Worm (Caenorhabditis elegans): Measurements from ENCODE around the gene C06C6.9.

ce11 chrV:15982733-15983344 lies 13.7 kb downstream of the C06C6.9 start, which contains the start of the genes fbxa-99 and F36G9.13:
- TF ChIP-seq hmg-4 (GFP tag; optimal IDR thresholded peaks at IDR 0.05) (no peak), B0310.2 (tag; optimal IDR thresholded peaks at IDR 0.05) (no peak), sea-1 (GFP tag; conservative IDR thresholded peaks at IDR 0.05) (no peak), ama-1 (optimal IDR thresholded peaks at IDR 0.05) (no peak), aly-1 (tag; optimal IDR thresholded peaks at IDR 0.05) (no peak), tbx-11 (GFP tag; IDR thresholded peaks at IDR 0.05) (no peak), scrt-1 (GFP tag; IDR thresholded peaks at IDR 0.05) (no peak), tbx-37 (GFP tag; conservative IDR thresholded peaks at IDR 0.05) (no peak), hmbx-1 (tag; optimal IDR thresholded peaks at IDR 0.05) (no peak), tra-4 (tag; optimal IDR thresholded peaks at IDR 0.05) (no peak), ets-7 (tag; optimal IDR thresholded peaks at IDR 0.05) (no peak)

All from whole organism, early embryonic.